Fruit fly (Drosophila melanogaster): ENCODE measurements around the gene TfIIEalpha.
A peak's percentile ranks its signal among the peaks of the same experiment; 100 is the strongest.

The TfIIEalpha gene

dm6 chr3L:11648410-11648809, 33.4 kb upstream of the TfIIEalpha start, which contains the start of the genes RIOK1 and Polr3H (continued):
- TF ChIP-seq ase (GFP tag; IDR thresholded peaks at IDR 0.05): peak; percentile 39; the same call in 1 of the 3 replicates
- TF ChIP-seq Scr (GFP tag; IDR thresholded peaks at IDR 0.05; ENCODE audit: partially characterized antibody): peak; percentile 34; the same call in 1 of the 2 replicates
- peak; percentile 70 for TF ChIP-seq crc (GFP tag; optimal IDR thresholded peaks at IDR 0.05)
- peak; percentile 67 for TF ChIP-seq Fer3 (tag; optimal IDR thresholded peaks at IDR 0.05)
- TF ChIP-seq PHDP (tag; optimal IDR thresholded peaks at IDR 0.05): no peak
- TF ChIP-seq CG7745 (tag; optimal IDR thresholded peaks at IDR 0.05): no peak
- peak; percentile 63 for TF ChIP-seq Lhr (GFP tag; optimal IDR thresholded peaks at IDR 0.05)
- TF ChIP-seq Side (GFP tag; optimal IDR thresholded peaks at IDR 0.05): peak; percentile 64
- no peak for TF ChIP-seq CkIIα-i1 (GFP tag; IDR thresholded peaks at IDR 0.05)
- TF ChIP-seq CG4730 (GFP tag; IDR thresholded peaks at IDR 0.05): peak; percentile 23; the same call in 1 of the 2 replicates
- peak; percentile 60 for TF ChIP-seq Antp (GFP tag; optimal IDR thresholded peaks at IDR 0.05)
- no peak for TF ChIP-seq ftz-f1 (GFP tag; optimal IDR thresholded peaks at IDR 0.05)
- peak; percentile 71 for TF ChIP-seq CG15514 (GFP tag; optimal IDR thresholded peaks at IDR 0.05)
- TF ChIP-seq Blimp-1 (GFP tag; optimal IDR thresholded peaks at IDR 0.05): no peak
- TF ChIP-seq emc (GFP tag; optimal IDR thresholded peaks at IDR 0.05): no peak
- no peak for TF ChIP-seq lov (optimal IDR thresholded peaks at IDR 0.05)
- TF ChIP-seq lov (GFP tag; IDR thresholded peaks at IDR 0.05): no peak
- peak; percentile 97 for TF ChIP-seq Med (GFP tag)
- TF ChIP-seq CrebB (tag; optimal IDR thresholded peaks at IDR 0.05): peak; percentile 29
- TF ChIP-seq Mrtf (GFP tag; IDR thresholded peaks at IDR 0.05): no peak
- TF ChIP-seq CG12104 (GFP tag; optimal IDR thresholded peaks at IDR 0.05): no peak
- TF ChIP-seq CG9727 (GFP tag; optimal IDR thresholded peaks at IDR 0.05): peak; percentile 33
- peak; percentile 66 for TF ChIP-seq CG30403 (GFP tag; optimal IDR thresholded peaks at IDR 0.05)
- peak; percentile 67 for TF ChIP-seq CG10366 (GFP tag; IDR thresholded peaks at IDR 0.05)
- peak in 1 of 3 experiments; percentile 65 for TF ChIP-seq lola (GFP tag; optimal IDR thresholded peaks at IDR 0.05)
- TF ChIP-seq CG10462 (GFP tag; optimal IDR thresholded peaks at IDR 0.05): peak; percentile 5
- TF ChIP-seq CG9609 (GFP tag; optimal IDR thresholded peaks at IDR 0.05): peak; percentile 76
- peak; percentile 21; the same call in 1 of the 2 replicates for TF ChIP-seq ara (GFP tag; IDR thresholded peaks at IDR 0.05)
- peak; percentile 47 for TF ChIP-seq CG5245 (GFP tag; optimal IDR thresholded peaks at IDR 0.05)
- TF ChIP-seq cato (GFP tag; optimal IDR thresholded peaks at IDR 0.05; ENCODE audit: borderline replicate concordance): peak; percentile 41
- TF ChIP-seq Atf6 (GFP tag; IDR thresholded peaks at IDR 0.05): peak; percentile 54; the same call in 1 of the 2 replicates
- TF ChIP-seq mirr (GFP tag; optimal IDR thresholded peaks at IDR 0.05): no peak
- TF ChIP-seq CG17359 (tag; optimal IDR thresholded peaks at IDR 0.05): no peak
- peak; percentile 59 for TF ChIP-seq CG18011 (GFP tag; optimal IDR thresholded peaks at IDR 0.05)
- TF ChIP-seq CG11504 (tag; optimal IDR thresholded peaks at IDR 0.05): no peak
- peak; percentile 46; the same call in 1 of the 2 replicates for TF ChIP-seq Drgx (GFP tag; IDR thresholded peaks at IDR 0.05)
- TF ChIP-seq az2 (GFP tag; optimal IDR thresholded peaks at IDR 0.05): peak; percentile 79
- TF ChIP-seq lbe (GFP tag; optimal IDR thresholded peaks at IDR 0.05): no peak
- no peak for TF ChIP-seq Fer1 (GFP tag; optimal IDR thresholded peaks at IDR 0.05)
- TF ChIP-seq CG34422 (GFP tag; IDR thresholded peaks at IDR 0.05): peak; percentile 76; the same call in 2 of the 3 replicates
- TF ChIP-seq cwo (GFP tag; optimal IDR thresholded peaks at IDR 0.05): peak; percentile 82
- peak; percentile 25 for TF ChIP-seq CG3065 (GFP tag; optimal IDR thresholded peaks at IDR 0.05)
- TF ChIP-seq cad (GFP tag; optimal IDR thresholded peaks at IDR 0.05): no peak
- TF ChIP-seq CG9932 (GFP tag; IDR thresholded peaks at IDR 0.05): peak; percentile 79
- TF ChIP-seq ranshi (GFP tag; IDR thresholded peaks at IDR 0.05): peak; percentile 40; the same call in 1 of the 2 replicates
- no peak for TF ChIP-seq gce (GFP tag; IDR thresholded peaks at IDR 0.05)
- no peak for TF ChIP-seq CG8359 (GFP tag; optimal IDR thresholded peaks at IDR 0.05; ENCODE audit: borderline replicate concordance)
- peak; percentile 66 for TF ChIP-seq zfh2 (GFP tag; optimal IDR thresholded peaks at IDR 0.05)
- peak; percentile 54; the same call in 1 of the 2 replicates for TF ChIP-seq CG7372 (GFP tag; IDR thresholded peaks at IDR 0.05)
- peak; percentile 34; the same call in 1 of the 2 replicates for TF ChIP-seq CG32772 (GFP tag; IDR thresholded peaks at IDR 0.05)
- TF ChIP-seq CG34224 (GFP tag; IDR thresholded peaks at IDR 0.05; ENCODE audit: partially characterized antibody): no peak

Data from whole organism, embryonic.